Fruit fly (Drosophila melanogaster): Measurements from ENCODE around the gene CG5466.

The CG5466 gene

dm6 chr3R:20588480-20588785 is 29.2 kb upstream of the CG5466 start, which contains the start of gene Srp72 (continued):
- TF ChIP-seq pan (optimal IDR thresholded peaks at IDR 0.05) (no peak), pan (GFP tag; optimal IDR thresholded peaks at IDR 0.05 in 1 of 2, IDR thresholded peaks at IDR 0.05 in 1 of 2) (peak in 1 of 2 experiments; percentile 65), CG13123 (GFP tag; optimal IDR thresholded peaks at IDR 0.05) (no peak), esg (GFP tag; conservative IDR thresholded peaks at IDR 0.05) (no peak), ham (GFP tag; IDR thresholded peaks at IDR 0.05) (no peak), zfh1 (GFP tag; IDR thresholded peaks at IDR 0.05) (peak; percentile 48; the same call in 1 of the 3 replicates), pzg (GFP tag; optimal IDR thresholded peaks at IDR 0.05) (peak; percentile 35), CG32532 (GFP tag; IDR thresholded peaks at IDR 0.05) (peak; percentile 63; the same call in 1 of the 2 replicates), twi (tag; optimal IDR thresholded peaks at IDR 0.05) (peak; percentile 28), B-H2 (GFP tag; optimal IDR thresholded peaks at IDR 0.05) (no peak), Lpt (GFP tag; optimal IDR thresholded peaks at IDR 0.05) (no peak), Ssrp (tag; optimal IDR thresholded peaks at IDR 0.05) (peak; percentile 25), lab (GFP tag; optimal IDR thresholded peaks at IDR 0.05) (peak; percentile 58), PHDP (tag; optimal IDR thresholded peaks at IDR 0.05) (peak; percentile 15), tio (GFP tag; optimal IDR thresholded peaks at IDR 0.05) (peak; percentile 29), sob (GFP tag; IDR thresholded peaks at IDR 0.05) (0 out of 2 replicates have a peak, but pooled peaks have one; percentile 12), gsb (GFP tag; IDR thresholded peaks at IDR 0.05) (no peak), CG17385 (GFP tag; optimal IDR thresholded peaks at IDR 0.05) (peak; percentile 42), D (optimal IDR thresholded peaks at IDR 0.05) (no peak), D (GFP tag; optimal IDR thresholded peaks at IDR 0.05) (peak; percentile 5), CG12104 (GFP tag; optimal IDR thresholded peaks at IDR 0.05) (peak; percentile 57), CG9437 (GFP tag; optimal IDR thresholded peaks at IDR 0.05) (peak; percentile 84), Dp (GFP tag; optimal IDR thresholded peaks at IDR 0.05) (peak; percentile 10), Oli (tag; optimal IDR thresholded peaks at IDR 0.05) (peak; percentile 24), CG3163 (GFP tag; optimal IDR thresholded peaks at IDR 0.05) (no peak), CG10431 (GFP tag; optimal IDR thresholded peaks at IDR 0.05) (peak; percentile 23), dmrt99B (tag; optimal IDR thresholded peaks at IDR 0.05) (peak; percentile 37), CG7839 (tag; optimal IDR thresholded peaks at IDR 0.05) (peak; percentile 49), crol (GFP tag; IDR thresholded peaks at IDR 0.05) (no peak), Asciz (GFP tag; optimal IDR thresholded peaks at IDR 0.05) (no peak), pum (GFP tag; optimal IDR thresholded peaks at IDR 0.05) (no peak), jigr1 (GFP tag; IDR thresholded peaks at IDR 0.05) (peak; percentile 52; the same call in 1 of the 3 replicates), D19A (tag; optimal IDR thresholded peaks at IDR 0.05) (peak; percentile 20), CG10654 (GFP tag; optimal IDR thresholded peaks at IDR 0.05) (peak; percentile 51), Dll (GFP tag; IDR thresholded peaks at IDR 0.05; ENCODE audit: partially characterized antibody) (0 out of 4 replicates have a peak, but pooled peaks have one; percentile 43), CG10209 (GFP tag; optimal IDR thresholded peaks at IDR 0.05) (no peak), CG3847 (GFP tag; IDR thresholded peaks at IDR 0.05) (peak; percentile 62), CG1792 (GFP tag; optimal IDR thresholded peaks at IDR 0.05) (no peak), Sox102F (GFP tag; optimal IDR thresholded peaks at IDR 0.05) (peak; percentile 41), bbx (GFP tag; IDR thresholded peaks at IDR 0.05; ENCODE audit: partially characterized antibody) (no peak; the same call in 1 of the 2 replicates), CG12391 (tag; optimal IDR thresholded peaks at IDR 0.05) (peak; percentile 78), Hsf (GFP tag; optimal IDR thresholded peaks at IDR 0.05) (peak; percentile 48), Atf6 (GFP tag; IDR thresholded peaks at IDR 0.05) (peak; percentile 47; the same call in 1 of the 2 replicates), CG9215 (GFP tag; IDR thresholded peaks at IDR 0.05) (peak; percentile 43; the same call in 1 of the 2 replicates), lmd (GFP tag; IDR thresholded peaks at IDR 0.05) (peak; percentile 37; the same call in 1 of the 2 replicates), YL-1 (GFP tag; optimal IDR thresholded peaks at IDR 0.05) (peak; percentile 54), CG14860 (GFP tag; IDR thresholded peaks at IDR 0.05; ENCODE audit: partially characterized antibody) (no peak), CG31365 (tag; optimal IDR thresholded peaks at IDR 0.05) (no peak), unpg (GFP tag; optimal IDR thresholded peaks at IDR 0.05) (peak; percentile 45), CG12299 (tag; optimal IDR thresholded peaks at IDR 0.05) (no peak), CG2202 (tag; optimal IDR thresholded peaks at IDR 0.05) (no peak)
